Fruit fly (Drosophila melanogaster) whole organism, embryonic: ENCODE results near the gene cry.
A peak's percentile ranks its signal among the peaks of the same experiment; 100 is the strongest.

ENCODE experiments used
- Asciz ChIP-seq: fragments of 200-800 bp; sonication (Bioruptor generic); optimal IDR thresholded peaks from 2 replicates; lab custom pipeline; 2017; ENCODE audit warnings: missing biosample characterization, mild to moderate bottlenecking, missing genetic modification characterization, missing genetic modification reagents
- Atf3 ChIP-seq: fragments of 200-800 bp; sonication (Bioruptor generic); optimal IDR thresholded peaks from 3 replicates; lab custom pipeline; 2016; ENCODE audit warnings: missing biosample characterization, missing genetic modification characterization
- Bgb ChIP-seq: fragments of 200-800 bp; sonication (Bioruptor generic); IDR thresholded peaks from 2 replicates; pipeline ENCODE4 v1.3.6; 2022; ENCODE audit warnings: missing biosample characterization, missing genetic modification characterization; ENCODE audit not compliant: partially characterized antibody
- CG10462 ChIP-seq: fragments of 200-800 bp; sonication (Bioruptor generic); optimal IDR thresholded peaks from 2 replicates; lab custom pipeline; 2016; ENCODE audit warnings: missing biosample characterization, missing genetic modification characterization
- CG10543 ChIP-seq: fragments of 200-800 bp; sonication (Bioruptor generic); optimal IDR thresholded peaks from 3 replicates; lab custom pipeline; 2017; ENCODE audit warnings: missing biosample characterization, mild to moderate bottlenecking, missing genetic modification characterization, moderate library complexity
- CG1233 ChIP-seq: fragments of 200-800 bp; sonication (Bioruptor generic); optimal IDR thresholded peaks from 4 replicates; lab custom pipeline; 2018; ENCODE audit warnings: missing biosample characterization, mild to moderate bottlenecking, missing genetic modification characterization
- CG12769 ChIP-seq: fragments of 200-800 bp; sonication (Bioruptor generic); optimal IDR thresholded peaks from 2 replicates; lab custom pipeline; 2019; ENCODE audit warnings: missing biosample characterization, mild to moderate bottlenecking, missing genetic modification characterization, moderate library complexity
- CG13287 ChIP-seq: fragments of 200-800 bp; sonication (Bioruptor generic); IDR thresholded peaks from 2 replicates; pipeline ENCODE4 v1.3.6; 2022; ENCODE audit warnings: missing biosample characterization, missing genetic modification characterization; ENCODE audit not compliant: partially characterized antibody
- CG14014 ChIP-seq: fragments of 200-800 bp; sonication (Bioruptor generic); IDR thresholded peaks from 2 replicates; pipeline ENCODE4 v1.3.6; 2022; ENCODE audit warnings: missing biosample characterization, missing genetic modification characterization
- CG18262 ChIP-seq: fragments of 200-800 bp; optimal IDR thresholded peaks from 3 replicates; lab custom pipeline; 2019; ENCODE audit warnings: missing biosample characterization, mild to moderate bottlenecking, missing genetic modification characterization, moderate library complexity
- CG3163 ChIP-seq: fragments of 200-800 bp; sonication (Bioruptor generic); optimal IDR thresholded peaks from 3 replicates; lab custom pipeline; 2016; ENCODE audit warnings: missing biosample characterization, missing genetic modification characterization
- CG32532 ChIP-seq: fragments of 200-800 bp; sonication (Bioruptor generic); IDR thresholded peaks from 2 replicates; pipeline ENCODE4 v1.3.6; 2022; ENCODE audit warnings: missing biosample characterization, missing genetic modification characterization
- CG32772 ChIP-seq: fragments of 200-800 bp; sonication (Bioruptor generic); IDR thresholded peaks from 2 replicates; pipeline ENCODE4 v1.3.6; 2022; ENCODE audit warnings: missing biosample characterization, missing genetic modification characterization
- CG33557 ChIP-seq: fragments of 200-800 bp; sonication (Bioruptor generic); optimal IDR thresholded peaks from 2 replicates; lab custom pipeline; 2019; ENCODE audit warnings: missing biosample characterization, mild to moderate bottlenecking, missing genetic modification characterization, moderate library complexity
- CG3995 ChIP-seq: fragments of 200-800 bp; sonication (Bioruptor generic); optimal IDR thresholded peaks from 3 replicates; lab custom pipeline; 2016; ENCODE audit warnings: missing biosample characterization, missing genetic modification characterization
- CG4707 ChIP-seq: fragments of 200-800 bp; sonication (Bioruptor generic); optimal IDR thresholded peaks from 2 replicates; lab custom pipeline; 2018; ENCODE audit warnings: missing biosample characterization, mild to moderate bottlenecking, missing genetic modification characterization, moderate library complexity
- CG9215 ChIP-seq: fragments of 200-800 bp; sonication (Bioruptor generic); IDR thresholded peaks from 2 replicates; pipeline ENCODE4 v1.3.6; 2022; ENCODE audit warnings: missing biosample characterization, missing genetic modification characterization
- CG9437 ChIP-seq: fragments of 200-800 bp; sonication (Bioruptor generic); optimal IDR thresholded peaks from 2 replicates; lab custom pipeline; 2018; ENCODE audit warnings: missing biosample characterization, mild to moderate bottlenecking, missing genetic modification characterization
- Dbx ChIP-seq: fragments of 200-800 bp; sonication (Bioruptor generic); IDR thresholded peaks from 3 replicates; pipeline ENCODE4 v1.3.6; 2022; ENCODE audit warnings: missing biosample characterization, missing genetic modification characterization
- Dll ChIP-seq: fragments of 200-800 bp; sonication (Bioruptor generic); IDR thresholded peaks from 4 replicates; pipeline ENCODE4 v1.3.6; 2022; ENCODE audit warnings: missing biosample characterization, missing genetic modification characterization; ENCODE audit not compliant: partially characterized antibody
- HmgD ChIP-seq: fragments of 200-800 bp; sonication (Bioruptor generic); optimal IDR thresholded peaks from 3 replicates; lab custom pipeline; 2016; ENCODE audit warnings: missing biosample characterization, missing genetic modification characterization
- MTF-1 ChIP-seq: fragments of 200-800 bp; sonication (Bioruptor generic); optimal IDR thresholded peaks from 2 replicates; lab custom pipeline; 2018; ENCODE audit warnings: missing biosample characterization, mild to moderate bottlenecking, missing genetic modification characterization, borderline replicate concordance
- Nf-YC ChIP-seq: fragments of 200-800 bp; optimal IDR thresholded peaks from 3 replicates; lab custom pipeline; 2019; ENCODE audit warnings: missing biosample characterization, mild to moderate bottlenecking, missing genetic modification characterization, moderate library complexity
- Opbp ChIP-seq: fragments of 200-800 bp; sonication (Bioruptor generic); IDR thresholded peaks from 3 replicates; pipeline ENCODE4 v1.3.6; 2022; ENCODE audit warnings: missing biosample characterization, missing genetic modification characterization; ENCODE audit not compliant: partially characterized antibody
- Sry-β ChIP-seq: fragments of 200-800 bp; sonication (Bioruptor generic); optimal IDR thresholded peaks from 2 replicates; lab custom pipeline; 2018; ENCODE audit warnings: missing biosample characterization, mild to moderate bottlenecking, missing genetic modification characterization, moderate library complexity
- amos ChIP-seq: fragments of 200-800 bp; sonication (Bioruptor generic); IDR thresholded peaks from 2 replicates; pipeline ENCODE4 v1.3.6; 2022; ENCODE audit warnings: missing biosample characterization, missing genetic modification characterization; ENCODE audit not compliant: partially characterized antibody
- ara ChIP-seq: fragments of 200-800 bp; sonication (Bioruptor generic); IDR thresholded peaks from 2 replicates; pipeline ENCODE4 v1.3.6; 2022; ENCODE audit warnings: missing biosample characterization, missing genetic modification characterization
- br ChIP-seq: fragments of >200 bp; optimal IDR thresholded peaks from 2 replicates; lab custom pipeline; 2017
- cato ChIP-seq: fragments of 200-800 bp; sonication (Bioruptor generic); optimal IDR thresholded peaks from 2 replicates; lab custom pipeline; 2016; ENCODE audit warnings: missing biosample characterization, missing genetic modification characterization, borderline replicate concordance
- chinmo ChIP-seq: fragments of 200-800 bp; sonication (Bioruptor generic); IDR thresholded peaks from 4 replicates; pipeline ENCODE4 v1.3.6; 2022; ENCODE audit warnings: missing biosample characterization, missing genetic modification characterization; ENCODE audit not compliant: partially characterized antibody
- ci ChIP-seq: fragments of 200-800 bp; sonication (Bioruptor generic); IDR thresholded peaks from 3 replicates; pipeline ENCODE4 v1.3.6; 2022; ENCODE audit warnings: missing biosample characterization, missing genetic modification characterization
- fru ChIP-seq: fragments of >200 bp; optimal IDR thresholded peaks from 2 replicates; lab custom pipeline; 2017
- ftz-f1 ChIP-seq: fragments of 200-800 bp; sonication (Bioruptor generic); optimal IDR thresholded peaks from 2 replicates; lab custom pipeline; 2016; ENCODE audit warnings: missing biosample characterization, missing genetic modification characterization
- grau ChIP-seq: fragments of 200-800 bp; optimal IDR thresholded peaks from 3 replicates; lab custom pipeline; 2019; ENCODE audit warnings: missing biosample characterization, mild to moderate bottlenecking, missing genetic modification characterization, moderate library complexity
- gro ChIP-seq: fragments of 200-800 bp; sonication (Bioruptor generic); optimal IDR thresholded peaks from 2 replicates; lab custom pipeline; 2016; ENCODE audit warnings: missing biosample characterization, missing genetic modification characterization
- gsb-n ChIP-seq: fragments of 200-800 bp; sonication (Bioruptor generic); optimal IDR thresholded peaks from 3 replicates; lab custom pipeline; 2018; ENCODE audit warnings: missing biosample characterization, mild to moderate bottlenecking, missing genetic modification characterization
- mam ChIP-seq: fragments of 200-800 bp; sonication (Bioruptor generic); optimal IDR thresholded peaks from 3 replicates; lab custom pipeline; 2016; ENCODE audit warnings: missing biosample characterization, missing genetic modification characterization
- mirr ChIP-seq: fragments of 200-800 bp; sonication (Bioruptor generic); optimal IDR thresholded peaks from 3 replicates; lab custom pipeline; 2018; ENCODE audit warnings: missing biosample characterization, mild to moderate bottlenecking, missing genetic modification characterization
- nom ChIP-seq: fragments of 200-800 bp; sonication (Bioruptor generic); optimal IDR thresholded peaks from 2 replicates; lab custom pipeline; 2017; ENCODE audit warnings: missing biosample characterization, missing genetic modification characterization, mild to moderate bottlenecking, moderate library complexity, missing genetic modification reagents
- pita ChIP-seq: fragments of 200-800 bp; sonication (Bioruptor generic); optimal IDR thresholded peaks from 2 replicates; lab custom pipeline; 2017; ENCODE audit warnings: missing biosample characterization, mild to moderate bottlenecking, missing genetic modification characterization
- pros ChIP-seq: fragments of 200-800 bp; sonication (Bioruptor generic); optimal IDR thresholded peaks from 3 replicates; lab custom pipeline; 2019; ENCODE audit warnings: missing biosample characterization, mild to moderate bottlenecking, missing genetic modification characterization, moderate library complexity
- psq ChIP-seq: fragments of 200-800 bp; sonication (Bioruptor generic); optimal IDR thresholded peaks from 2 replicates; lab custom pipeline; 2017; ENCODE audit warnings: missing biosample characterization, missing genetic modification characterization
- run ChIP-seq: fragments of 200-800 bp; sonication (Bioruptor generic); optimal IDR thresholded peaks from 3 replicates; lab custom pipeline; 2018; ENCODE audit warnings: missing biosample characterization, mild to moderate bottlenecking, missing genetic modification characterization
- sd ChIP-seq: fragments of 200-800 bp; sonication (Bioruptor generic); optimal IDR thresholded peaks from 3 replicates; lab custom pipeline; 2018; ENCODE audit warnings: missing biosample characterization, mild to moderate bottlenecking, missing genetic modification characterization, moderate library complexity
- sna ChIP-seq: fragments of 200-800 bp; sonication (Bioruptor generic); IDR thresholded peaks from 2 replicates; pipeline ENCODE4 v1.3.6; 2022; ENCODE audit warnings: missing biosample characterization, missing genetic modification characterization; ENCODE audit not compliant: partially characterized antibody
- sob ChIP-seq: fragments of 200-800 bp; sonication (Bioruptor generic); IDR thresholded peaks from 2 replicates; pipeline ENCODE4 v1.3.6; 2022; ENCODE audit warnings: missing biosample characterization, missing genetic modification characterization
- wek ChIP-seq: fragments of 200-800 bp; sonication (Bioruptor generic); optimal IDR thresholded peaks from 3 replicates; lab custom pipeline; 2018; ENCODE audit warnings: missing biosample characterization, mild to moderate bottlenecking, missing genetic modification characterization, moderate library complexity
- z ChIP-seq: fragments of 200-800 bp; sonication (Bioruptor generic); IDR thresholded peaks from 3 replicates; pipeline ENCODE4 v1.3.6; 2022; ENCODE audit warnings: missing biosample characterization, missing genetic modification characterization

The cry gene

DNA sequence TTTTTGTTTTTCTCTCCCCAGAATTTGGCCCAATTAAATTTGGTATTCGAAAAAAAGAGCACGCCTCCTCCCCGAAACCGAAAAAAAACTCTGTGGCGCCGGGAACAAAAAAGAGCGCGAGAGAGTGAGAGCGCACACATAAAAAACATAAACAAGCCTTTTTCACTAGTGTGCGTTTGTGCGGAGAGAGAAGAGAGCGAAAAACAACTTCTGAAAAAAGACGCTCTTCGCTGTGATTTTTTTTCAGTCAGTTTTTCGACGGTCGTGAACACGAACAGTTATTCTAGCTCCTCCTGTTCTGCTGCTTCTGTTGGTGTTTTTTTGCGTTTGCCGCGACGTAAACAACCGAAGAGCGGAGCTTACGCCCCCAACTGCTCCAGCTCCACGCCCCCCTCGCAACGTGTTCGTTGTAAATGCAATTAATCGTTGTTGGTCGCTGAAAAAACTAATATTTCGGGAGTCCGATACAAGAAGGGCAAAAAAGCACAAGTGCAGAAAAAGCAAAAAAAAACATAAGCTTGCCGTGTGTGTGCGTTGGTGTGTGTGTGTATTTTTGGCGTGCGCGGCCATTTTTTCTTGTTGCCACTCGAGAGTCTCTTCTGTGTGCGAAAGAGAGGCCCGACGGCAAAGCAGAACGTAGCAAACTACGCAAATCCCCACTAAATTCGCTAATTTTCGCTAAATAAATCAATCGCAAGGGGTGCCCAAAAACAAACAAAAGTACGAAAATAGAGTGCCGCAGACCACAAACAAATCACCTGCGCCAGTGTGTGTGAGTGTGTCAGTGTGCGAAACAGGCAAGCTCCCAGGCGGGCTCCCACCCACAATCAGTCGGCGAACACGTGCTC, 47.8 kb upstream of the cry start, which contains the start of gene sqz (continued):
- TF ChIP-seq nom (GFP tag; lab: Kevin White, UChicago) (peak; percentile 94), CG4707 (peak; percentile 15), grau (peak; percentile 13), CG3995 (GFP tag; lab: Kevin White, UChicago) (peak; percentile 40), fru (lab: Kevin White, UChicago) (no peak), run (peak; percentile 6), Asciz (GFP tag; lab: Kevin White, UChicago) (peak; percentile 33), gro (GFP tag; lab: Kevin White, UChicago) (peak; percentile 16), CG12769 (tag; lab: Kevin White, UChicago) (peak; percentile 59), CG10543 (peak; percentile 47), sd (peak; percentile 43), pita (GFP tag; lab: Kevin White, UChicago) (no peak), CG13287 (peak; percentile 68), pros (peak; percentile 9), CG10462 (GFP tag; lab: Kevin White, UChicago) (no peak), CG18262 (tag; lab: Kevin White, UChicago) (peak; percentile 0), br (lab: Kevin White, UChicago) (no peak), CG32772 (GFP tag; lab: Robert Waterston, UW) (peak; percentile 64), wek (GFP tag; lab: Kevin White, UChicago) (peak; percentile 2), HmgD (GFP tag; lab: Kevin White, UChicago) (peak; percentile 15), Sry-β (GFP tag; lab: Kevin White, UChicago) (no peak), Dll (GFP tag; lab: Robert Waterston, UW) (peak; percentile 68), ara (GFP tag; lab: Robert Waterston, UW) (0 out of 2 replicates have a peak, but pooled peaks have one; percentile 37), CG3163 (peak; percentile 96), ftz-f1 (no peak), ci (GFP tag; lab: Robert Waterston, UW) (peak; percentile 84), CG1233 (GFP tag; lab: Kevin White, UChicago) (peak; percentile 6), CG33557 (no peak), Opbp (GFP tag; lab: Robert Waterston, UW) (peak; percentile 38; the same call in 2 of the 3 replicates), amos (GFP tag; lab: Robert Waterston, UW) (peak; percentile 25; the same call in 1 of the 2 replicates), sna (GFP tag; lab: Robert Waterston, UW) (peak; percentile 49; the same call in 1 of the 2 replicates), Dbx (peak; percentile 35; the same call in 1 of the 3 replicates), z (GFP tag; lab: Robert Waterston, UW) (peak; percentile 60; the same call in 1 of the 3 replicates), mam (GFP tag; lab: Kevin White, UChicago) (no peak), CG14014 (peak; percentile 5; the same call in 1 of the 2 replicates), CG9437 (peak; percentile 56), sob (GFP tag; lab: Robert Waterston, UW) (peak; percentile 43; the same call in 1 of the 2 replicates), CG32532 (GFP tag; lab: Robert Waterston, UW) (peak; percentile 61; the same call in 1 of the 2 replicates), Nf-YC (peak; percentile 19), Atf3 (GFP tag; lab: Kevin White, UChicago) (no peak), CG9215 (no peak), MTF-1 (peak; percentile 29), chinmo (GFP tag; lab: Robert Waterston, UW) (peak; percentile 82; the same call in 3 of the 4 replicates), mirr (GFP tag; lab: Kevin White, UChicago) (peak; percentile 24), gsb-n (peak; percentile 21), psq (GFP tag; lab: Kevin White, UChicago) (peak; percentile 50), Bgb (GFP tag; lab: Robert Waterston, UW) (peak; percentile 45), cato (GFP tag; lab: Kevin White, UChicago) (no peak)
